Fruit fly (Drosophila melanogaster) whole organism, embryonic: ENCODE results near the gene Kmn1.

Source experiments
- Ada2b ChIP-seq: fragments of 200-800 bp; sonication (Bioruptor generic); IDR thresholded peaks from 2 replicates; pipeline ENCODE4 v1.3.6; 2022; ENCODE audit warnings: missing biosample characterization, missing genetic modification characterization
- Awh ChIP-seq: fragments of 200-800 bp; sonication (Bioruptor generic); IDR thresholded peaks from 2 replicates; pipeline ENCODE4, ENCODE4 v1.3.6; 2022; ENCODE audit warnings: missing biosample characterization, missing genetic modification characterization
- Bdp1 ChIP-seq: fragments of 200-800 bp; sonication (Bioruptor generic); optimal IDR thresholded peaks from 3 replicates; lab custom pipeline; 2016; ENCODE audit warnings: missing biosample characterization, missing genetic modification characterization
- Bgb ChIP-seq: fragments of 200-800 bp; sonication (Bioruptor generic); IDR thresholded peaks from 2 replicates; pipeline ENCODE4 v1.3.6; 2022; ENCODE audit warnings: missing biosample characterization, missing genetic modification characterization; ENCODE audit not compliant: partially characterized antibody
- C15 ChIP-seq: fragments of 200-800 bp; sonication (Bioruptor generic); IDR thresholded peaks from 3 replicates; pipeline ENCODE4 v1.3.6; 2022; ENCODE audit warnings: missing biosample characterization, missing genetic modification characterization
- CG10209 ChIP-seq: fragments of 200-800 bp; sonication (Bioruptor generic); optimal IDR thresholded peaks from 3 replicates; lab custom pipeline; 2017; ENCODE audit warnings: missing biosample characterization, mild to moderate bottlenecking, missing genetic modification characterization, missing genetic modification reagents
- CG10462 ChIP-seq: fragments of 200-800 bp; sonication (Bioruptor generic); optimal IDR thresholded peaks from 2 replicates; lab custom pipeline; 2016; ENCODE audit warnings: missing biosample characterization, missing genetic modification characterization
- CG10543 ChIP-seq: fragments of 200-800 bp; sonication (Bioruptor generic); optimal IDR thresholded peaks from 3 replicates; lab custom pipeline; 2017; ENCODE audit warnings: missing biosample characterization, mild to moderate bottlenecking, missing genetic modification characterization, moderate library complexity
- CG11696 ChIP-seq: fragments of 200-800 bp; sonication (Bioruptor generic); IDR thresholded peaks from 2 replicates; pipeline ENCODE4 v1.3.6; 2022; ENCODE audit warnings: missing biosample characterization, missing genetic modification characterization
- CG14965 ChIP-seq: fragments of 200-800 bp; sonication (Bioruptor generic); optimal IDR thresholded peaks from 2 replicates; lab custom pipeline; 2016; ENCODE audit warnings: missing biosample characterization, missing genetic modification characterization, borderline replicate concordance
- CG15011 ChIP-seq: fragments of 200-800 bp; sonication (Bioruptor generic); optimal IDR thresholded peaks from 3 replicates; lab custom pipeline; 2018; ENCODE audit warnings: missing biosample characterization, mild to moderate bottlenecking, missing genetic modification characterization
- CG1602 ChIP-seq: fragments of 200-800 bp; sonication (Bioruptor generic); optimal IDR thresholded peaks from 3 replicates; lab custom pipeline; 2016; ENCODE audit warnings: missing biosample characterization, missing genetic modification characterization
- CG1603 ChIP-seq: fragments of 200-800 bp; sonication (Bioruptor generic); optimal IDR thresholded peaks from 2 replicates; lab custom pipeline; 2019; ENCODE audit warnings: missing biosample characterization, mild to moderate bottlenecking, missing genetic modification characterization, moderate library complexity
- CG17612 ChIP-seq: fragments of 200-800 bp; sonication (Bioruptor generic); IDR thresholded peaks from 2 replicates; pipeline ENCODE4 v1.3.6; 2022; ENCODE audit warnings: missing biosample characterization, missing genetic modification characterization
- CG33213 ChIP-seq: fragments of 200-800 bp; sonication (Bioruptor generic); optimal IDR thresholded peaks from 3 replicates; lab custom pipeline; 2016; ENCODE audit warnings: missing biosample characterization, missing genetic modification characterization
- CG4328 ChIP-seq: fragments of 200-800 bp; sonication (Bioruptor generic); optimal IDR thresholded peaks from 3 replicates; lab custom pipeline; 2017; ENCODE audit warnings: missing biosample characterization, missing genetic modification reagents, missing genetic modification characterization
- CG7786 ChIP-seq: fragments of 200-800 bp; sonication (Bioruptor generic); optimal IDR thresholded peaks from 2 replicates; lab custom pipeline; 2016; ENCODE audit warnings: missing biosample characterization, missing genetic modification characterization
- CG8924 ChIP-seq: fragments of 200-800 bp; optimal IDR thresholded peaks from 3 replicates; lab custom pipeline; 2019; ENCODE audit warnings: missing biosample characterization, mild to moderate bottlenecking, missing genetic modification characterization, moderate library complexity
- CG8944 ChIP-seq: fragments of 200-800 bp; sonication (Bioruptor generic); optimal IDR thresholded peaks from 3 replicates; lab custom pipeline; 2016; ENCODE audit warnings: missing biosample characterization, missing genetic modification characterization
- CG9727 ChIP-seq: fragments of 200-800 bp; sonication (Bioruptor generic); optimal IDR thresholded peaks from 3 replicates; lab custom pipeline; 2017; ENCODE audit warnings: missing biosample characterization, mild to moderate bottlenecking, missing genetic modification characterization
- Dfd ChIP-seq, 2 experiments: fragments of >200 bp; optimal IDR thresholded peaks; 2 replicates each; lab custom pipeline; 2017; ENCODE audit warnings: missing biosample characterization in 2 of 2, missing genetic modification characterization in 2 of 2
- Doc3 ChIP-seq: fragments of 200-800 bp; sonication (Bioruptor generic); IDR thresholded peaks from 3 replicates; pipeline ENCODE4 v1.3.6; 2022; ENCODE audit warnings: missing biosample characterization, missing genetic modification characterization; ENCODE audit not compliant: partially characterized antibody
- Jarid2 ChIP-seq: fragments of 200-800 bp; sonication (Bioruptor generic); optimal IDR thresholded peaks from 3 replicates; lab custom pipeline; 2017; ENCODE audit warnings: mild to moderate bottlenecking, missing biosample characterization, missing genetic modification reagents, missing genetic modification characterization
- Lim3 ChIP-seq: fragments of 200-800 bp; sonication (Bioruptor generic); IDR thresholded peaks from 2 replicates; pipeline ENCODE4 v1.3.6; 2022; ENCODE audit warnings: missing biosample characterization, missing genetic modification characterization
- Mes4 ChIP-seq: fragments of 200-800 bp; sonication (Bioruptor generic); optimal IDR thresholded peaks from 2 replicates; lab custom pipeline; 2016; ENCODE audit warnings: missing biosample characterization, missing genetic modification characterization
- Oaz ChIP-seq: fragments of 200-800 bp; sonication (Bioruptor generic); IDR thresholded peaks from 2 replicates; pipeline ENCODE4 v1.3.6; 2022; ENCODE audit warnings: missing biosample characterization, missing genetic modification characterization
- Optix ChIP-seq: fragments of 200-800 bp; sonication (Bioruptor generic); IDR thresholded peaks from 3 replicates; pipeline ENCODE4 v1.3.6; 2022; ENCODE audit warnings: missing biosample characterization, missing genetic modification characterization
- PHDP ChIP-seq: fragments of 200-800 bp; sonication (Bioruptor generic); optimal IDR thresholded peaks from 3 replicates; lab custom pipeline; 2018; ENCODE audit warnings: missing biosample characterization, mild to moderate bottlenecking, missing genetic modification characterization, moderate library complexity
- Poxn ChIP-seq: fragments of 200-800 bp; sonication (Bioruptor generic); IDR thresholded peaks from 2 replicates; pipeline ENCODE4 v1.3.6; 2022; ENCODE audit warnings: missing biosample characterization, missing genetic modification characterization
- ac ChIP-seq: fragments of 200-800 bp; sonication (Bioruptor generic); optimal IDR thresholded peaks from 3 replicates; lab custom pipeline; 2017; ENCODE audit warnings: missing biosample characterization, mild to moderate bottlenecking, missing genetic modification characterization
- al ChIP-seq: fragments of 200-800 bp; sonication (Bioruptor generic); IDR thresholded peaks from 2 replicates; pipeline ENCODE4 v1.3.6; 2022; ENCODE audit warnings: missing biosample characterization, missing genetic modification characterization
- corto ChIP-seq: fragments of 200-800 bp; sonication (Bioruptor generic); optimal IDR thresholded peaks from 2 replicates; lab custom pipeline; 2016; ENCODE audit warnings: missing biosample characterization, mild to moderate bottlenecking, missing genetic modification characterization, moderate library complexity
- crp ChIP-seq, 2 experiments: fragments of 200-800 bp; sonication (Bioruptor generic); optimal IDR thresholded peaks; 2 replicates in 1 of 2; 3 replicates in 1 of 2; lab custom pipeline; 2017; ENCODE audit warnings: missing biosample characterization in 2 of 2, missing genetic modification characterization in 2 of 2, mild to moderate bottlenecking in 1 of 2, moderate library complexity in 1 of 2
- dati ChIP-seq: fragments of 200-800 bp; sonication (Bioruptor generic); IDR thresholded peaks from 2 replicates; pipeline ENCODE4 v1.3.6; 2022; ENCODE audit warnings: missing biosample characterization, missing genetic modification characterization
- disco-r ChIP-seq: fragments of 200-800 bp; sonication (Bioruptor generic); optimal IDR thresholded peaks from 2 replicates; lab custom pipeline; 2016; ENCODE audit warnings: missing biosample characterization, missing genetic modification characterization
- ewg ChIP-seq: fragments of 200-800 bp; sonication (Bioruptor generic); optimal IDR thresholded peaks from 3 replicates; lab custom pipeline; 2017; ENCODE audit warnings: mild to moderate bottlenecking, missing biosample characterization, missing genetic modification reagents, missing genetic modification characterization
- ftz-f1 ChIP-seq: fragments of 200-800 bp; sonication (Bioruptor generic); optimal IDR thresholded peaks from 2 replicates; lab custom pipeline; 2016; ENCODE audit warnings: missing biosample characterization, missing genetic modification characterization
- gce ChIP-seq: fragments of 200-800 bp; sonication (Bioruptor generic); IDR thresholded peaks from 3 replicates; pipeline ENCODE4 v1.3.6; 2022; ENCODE audit warnings: missing biosample characterization, missing genetic modification characterization
- gro ChIP-seq: fragments of 200-800 bp; sonication (Bioruptor generic); optimal IDR thresholded peaks from 2 replicates; lab custom pipeline; 2016; ENCODE audit warnings: missing biosample characterization, missing genetic modification characterization
- ken ChIP-seq: fragments of 200-800 bp; sonication (Bioruptor generic); IDR thresholded peaks from 3 replicates; pipeline ENCODE4 v1.3.6; 2022; ENCODE audit warnings: missing biosample characterization, missing genetic modification characterization
- lab ChIP-seq: fragments of 200-800 bp; sonication (Bioruptor generic); optimal IDR thresholded peaks from 3 replicates; lab custom pipeline; 2017; ENCODE audit warnings: missing biosample characterization, missing genetic modification characterization, mild to moderate bottlenecking, moderate library complexity, missing genetic modification reagents
- lilli ChIP-seq: fragments of 200-800 bp; sonication (Bioruptor generic); optimal IDR thresholded peaks from 3 replicates; lab custom pipeline; 2016; ENCODE audit warnings: missing biosample characterization, missing genetic modification characterization
- lmd ChIP-seq: fragments of 200-800 bp; sonication (Bioruptor generic); IDR thresholded peaks from 2 replicates; pipeline ENCODE4 v1.3.6; 2022; ENCODE audit warnings: missing biosample characterization, missing genetic modification characterization
- nom ChIP-seq: fragments of 200-800 bp; sonication (Bioruptor generic); optimal IDR thresholded peaks from 2 replicates; lab custom pipeline; 2017; ENCODE audit warnings: missing biosample characterization, missing genetic modification characterization, mild to moderate bottlenecking, moderate library complexity, missing genetic modification reagents
- otp ChIP-seq: fragments of 200-800 bp; sonication (Bioruptor generic); IDR thresholded peaks from 3 replicates; pipeline ENCODE4, ENCODE4 v1.3.6; 2022; ENCODE audit warnings: missing biosample characterization, missing genetic modification characterization
- pho ChIP-seq: fragments of 200-800 bp; sonication (Bioruptor generic); optimal IDR thresholded peaks from 2 replicates; lab custom pipeline; 2016; ENCODE audit warnings: missing biosample characterization, missing genetic modification characterization
- sc ChIP-seq, 3 experiments: fragments of >200 bp in 2 of 3; fragments of 200-800 bp in 1 of 3; sonication (Bioruptor generic) in 1 of 3; optimal IDR thresholded peaks; 2 replicates in 2 of 3; 3 replicates in 1 of 3; lab custom pipeline; 2017; ENCODE audit warnings: mild to moderate bottlenecking in 1 of 3, missing biosample characterization in 1 of 3, missing genetic modification characterization in 1 of 3, missing genetic modification reagents in 1 of 3
- wdn ChIP-seq: fragments of 200-800 bp; sonication (Bioruptor generic); IDR thresholded peaks from 2 replicates; pipeline ENCODE4 v1.3.6; 2022; ENCODE audit warnings: missing biosample characterization, missing genetic modification characterization

Kmn1 gene

dm6 chrX:11521561-11522546 is 50.4 kb downstream of the Kmn1 start (continued):
- TF ChIP-seq CG10462 (GFP tag; lab: Kevin White, UChicago) (peak; percentile 39), al (GFP tag; lab: Robert Waterston, UW) (no peak), CG4328 (no peak), CG10543 (no peak), Awh (GFP tag; lab: Robert Waterston, UW) (peak; percentile 61), CG7786 (GFP tag; lab: Kevin White, UChicago) (peak; percentile 4), Bgb (no peak), gce (GFP tag; lab: Robert Waterston, UW) (0 out of 3 replicates have a peak, but pooled peaks have one; percentile 41), lab (GFP tag; lab: Kevin White, UChicago) (peak; percentile 78), CG8944 (GFP tag; lab: Kevin White, UChicago) (peak; percentile 20), nom (GFP tag; lab: Kevin White, UChicago) (peak; percentile 26), CG8924 (tag; lab: Kevin White, UChicago) (peak; percentile 76), gro (GFP tag; lab: Kevin White, UChicago) (no peak), ken (GFP tag; lab: Robert Waterston, UW) (no peak), CG9727 (GFP tag; lab: Kevin White, UChicago) (peak; percentile 36), dati (GFP tag; lab: Robert Waterston, UW) (no peak), PHDP (tag; lab: Kevin White, UChicago) (peak; percentile 73), sc (optimal IDR thresholded peaks at IDR 0.05; lab: Kevin White, UChicago) (no peak), sc (GFP tag; optimal IDR thresholded peaks at IDR 0.05; lab: Kevin White, UChicago) (no peak), Dfd (GFP tag; optimal IDR thresholded peaks at IDR 0.05; lab: Kevin White, UChicago) (no peak), wdn (GFP tag; lab: Robert Waterston, UW) (0 out of 2 replicates have a peak, but pooled peaks have one; percentile 15), otp (GFP tag; lab: Robert Waterston, UW) (no peak), C15 (GFP tag; lab: Robert Waterston, UW) (no peak), lmd (peak; percentile 56), CG33213 (no peak), Poxn (GFP tag; lab: Robert Waterston, UW) (no peak), Jarid2 (GFP tag; lab: Kevin White, UChicago) (no peak), Ada2b (GFP tag; lab: Robert Waterston, UW) (peak; percentile 71), pho (GFP tag; lab: Kevin White, UChicago) (peak; percentile 7), ewg (peak; percentile 40), Oaz (GFP tag; lab: Robert Waterston, UW) (no peak), CG17612 (GFP tag; lab: Robert Waterston, UW) (no peak), corto (no peak), Mes4 (no peak), CG14965 (GFP tag; lab: Kevin White, UChicago) (no peak), CG10209 (peak; percentile 54), crp (GFP tag; optimal IDR thresholded peaks at IDR 0.05; lab: Kevin White, UChicago) (no peak), Doc3 (GFP tag; lab: Robert Waterston, UW) (no peak), disco-r (GFP tag; lab: Kevin White, UChicago) (peak; percentile 3), Lim3 (GFP tag; lab: Robert Waterston, UW) (no peak), ac (GFP tag; lab: Kevin White, UChicago) (no peak), CG15011 (GFP tag; lab: Kevin White, UChicago) (no peak), lilli (GFP tag; lab: Kevin White, UChicago) (peak; percentile 30), Bdp1 (no peak), CG1603 (tag; lab: Kevin White, UChicago) (peak; percentile 52), CG1602 (GFP tag; lab: Kevin White, UChicago) (peak; percentile 46), ftz-f1 (GFP tag; lab: Kevin White, UChicago) (no peak), Optix (GFP tag; lab: Robert Waterston, UW) (no peak), CG11696 (peak; percentile 61; the same call in 1 of the 2 replicates)
